Worm (Caenorhabditis elegans) whole organism, young adult: Measurements from ENCODE around the gene npax-1.

Experiments used
- B0336.3 ChIP-seq: fragments of 200-800 bp; sonication (Bioruptor generic); IDR thresholded peaks from 2 replicates; pipeline ENCODE4 v1.3.6; 2022; ENCODE audit warnings: missing genetic modification characterization, missing compliant biosample characterization
- F57C9.4 ChIP-seq: sonication (generic microtip); optimal IDR thresholded peaks from 2 replicates; lab custom pipeline; 2017; ENCODE audit warnings: mild to moderate bottlenecking, missing genetic modification characterization, missing compliant biosample characterization
- ceh-100 ChIP-seq: fragments of 200-800 bp; sonication (Bioruptor generic); IDR thresholded peaks from 2 replicates; pipeline ENCODE4 v1.3.6; 2022; ENCODE audit warnings: missing genetic modification reagents, missing genetic modification characterization, missing compliant biosample characterization
- efl-1 ChIP-seq: fragments of 150-350 bp; optimal IDR thresholded peaks from 2 replicates; lab custom pipeline; 2014; ENCODE audit warnings: missing biosample characterization, missing genetic modification reagents, missing genetic modification characterization
- ets-4 ChIP-seq: fragments of 200-800 bp; sonication (Bioruptor generic); optimal IDR thresholded peaks from 2 replicates; lab custom pipeline; 2018; ENCODE audit warnings: mild to moderate bottlenecking, missing genetic modification characterization, missing compliant biosample characterization
- lin-40 ChIP-seq: sonication (generic microtip); optimal IDR thresholded peaks from 2 replicates; lab custom pipeline; 2016; ENCODE audit warnings: missing genetic modification characterization, mild to moderate bottlenecking, missing compliant biosample characterization, missing genotype, missing genetic modification reagents
- lsy-27 ChIP-seq: sonication (generic microtip); optimal IDR thresholded peaks from 2 replicates; lab custom pipeline; 2017; ENCODE audit warnings: missing genetic modification characterization, mild to moderate bottlenecking, missing compliant biosample characterization, antibody characterized with exemption, missing genotype, borderline replicate concordance; ENCODE audit not compliant: insufficient read depth
- pha-4 ChIP-seq: fragments of 150-350 bp; sonication (generic microtip); optimal IDR thresholded peaks from 2 replicates; lab custom pipeline; 2014; ENCODE audit warnings: missing biosample characterization, missing genetic modification reagents, missing genetic modification characterization
- rcor-1 ChIP-seq: fragments of 200-800 bp; sonication (Bioruptor generic); IDR thresholded peaks from 2 replicates; pipeline ENCODE4 v1.3.6; 2022; ENCODE audit warnings: missing genetic modification reagents, missing genetic modification characterization, missing compliant biosample characterization
- sea-2 ChIP-seq: fragments of 200-800 bp; sonication (Bioruptor generic); IDR thresholded peaks from 2 replicates; pipeline ENCODE4 v1.3.6; 2022; ENCODE audit warnings: missing genetic modification characterization, missing compliant biosample characterization
- snpc-4 ChIP-seq, 5 experiments: fragments of 150-350 bp in 1 of 5; sonication (generic microtip) in 4 of 5; optimal IDR thresholded peaks; 2 replicates each; lab custom pipeline; 2014 to 2018; ENCODE audit warnings: missing genetic modification characterization in 5 of 5, missing biosample characterization in 3 of 5, antibody characterized with exemption in 2 of 5, mild to moderate bottlenecking in 2 of 5, missing compliant biosample characterization in 2 of 5, missing genotype in 2 of 5, moderate library complexity in 2 of 5, missing genetic modification reagents in 1 of 5
- somi-1 ChIP-seq: fragments of 200-800 bp; sonication (Bioruptor generic); optimal IDR thresholded peaks from 2 replicates; lab custom pipeline; 2018; ENCODE audit warnings: mild to moderate bottlenecking, missing genetic modification characterization, missing compliant biosample characterization
- unc-62 ChIP-seq: fragments of 150-350 bp; optimal IDR thresholded peaks from 2 replicates; lab custom pipeline; 2014; ENCODE audit warnings: missing biosample characterization, missing genetic modification reagents, missing genetic modification characterization

- TF ChIP-seq sea-2 (no peak), lin-40 (tag; lab: Kevin White, UChicago) (no peak), F57C9.4 (tag; lab: Kevin White, UChicago) (no peak), ets-4 (no peak), unc-62 (GFP tag; lab: Kevin White, UChicago) (no peak), B0336.3 (GFP tag; lab: Robert Waterston, UW) (no peak), efl-1 (GFP tag; lab: Kevin White, UChicago) (no peak), pha-4 (no peak), ceh-100 (GFP tag; lab: Robert Waterston, UW) (no peak), lsy-27 (tag; lab: Kevin White, UChicago) (no peak), rcor-1 (GFP tag; lab: Robert Waterston, UW) (no peak), somi-1 (no peak), snpc-4 (GFP tag; optimal IDR thresholded peaks at IDR 0.05; lab: Kevin White, UChicago) (no peak), snpc-4 (tag; optimal IDR thresholded peaks at IDR 0.05; lab: Kevin White, UChicago) (no peak)
Measured at ce11 chrII:7352507-7352906, 21.4 kb upstream of the npax-1 start, which contains the start of gene hsp-4.
